Fruit fly (Drosophila melanogaster) whole organism, embryonic: Measurements from ENCODE around the gene CG31431.
A peak's percentile ranks its signal among the peaks of the same experiment; 100 is the strongest.

Experiments used
- Bdp1 ChIP-seq: fragments of 200-800 bp; sonication (Bioruptor generic); optimal IDR thresholded peaks from 3 replicates; lab custom pipeline; 2016; ENCODE audit warnings: missing biosample characterization, missing genetic modification characterization
- CG11695 ChIP-seq: fragments of 200-800 bp; sonication (Bioruptor generic); IDR thresholded peaks from 3 replicates; pipeline ENCODE4 v1.3.6; 2022; ENCODE audit warnings: missing biosample characterization, missing genetic modification characterization
- CG7372 ChIP-seq: fragments of 200-800 bp; sonication (Bioruptor generic); IDR thresholded peaks from 2 replicates; pipeline ENCODE4 v1.3.6; 2022; ENCODE audit warnings: missing biosample characterization, missing genetic modification characterization
- Lim3 ChIP-seq: fragments of 200-800 bp; sonication (Bioruptor generic); IDR thresholded peaks from 2 replicates; pipeline ENCODE4 v1.3.6; 2022; ENCODE audit warnings: missing biosample characterization, missing genetic modification characterization

- TF ChIP-seq CG7372 (GFP tag; lab: Robert Waterston, UW) (no peak), CG11695 (GFP tag; lab: Robert Waterston, UW) (0 out of 3 replicates have a peak, but pooled peaks have one; percentile 47), Bdp1 (GFP tag; lab: Kevin White, UChicago) (no peak), Lim3 (GFP tag; lab: Robert Waterston, UW) (no peak)
Observed at dm6 chr3R:21828785-21829486, 41.5 kb upstream of the CG31431 start.
